Fruit fly (Drosophila melanogaster) whole organism, embryonic: ENCODE measurements around the gene CG14252.

Experiments used
- Atf-2 ChIP-seq: fragments of 200-800 bp; sonication (Bioruptor generic); optimal IDR thresholded peaks from 2 replicates; lab custom pipeline; 2016; ENCODE audit warnings: missing biosample characterization, missing genetic modification characterization
- CG10462 ChIP-seq: fragments of 200-800 bp; sonication (Bioruptor generic); optimal IDR thresholded peaks from 2 replicates; lab custom pipeline; 2016; ENCODE audit warnings: missing biosample characterization, missing genetic modification characterization
- CG11085 ChIP-seq: fragments of 200-800 bp; sonication (Bioruptor generic); IDR thresholded peaks from 2 replicates; pipeline ENCODE4 v1.3.6; 2022; ENCODE audit warnings: missing biosample characterization, missing genetic modification characterization
- CG12391 ChIP-seq: fragments of 200-800 bp; sonication (Bioruptor generic); optimal IDR thresholded peaks from 3 replicates; lab custom pipeline; 2018; ENCODE audit warnings: missing biosample characterization, mild to moderate bottlenecking, missing genetic modification characterization, moderate library complexity
- CG13424 ChIP-seq: fragments of 200-800 bp; sonication (Bioruptor generic); optimal IDR thresholded peaks from 2 replicates; lab custom pipeline; 2019; ENCODE audit warnings: missing biosample characterization, mild to moderate bottlenecking, missing genetic modification characterization, moderate library complexity
- CG14965 ChIP-seq: fragments of 200-800 bp; sonication (Bioruptor generic); optimal IDR thresholded peaks from 2 replicates; lab custom pipeline; 2016; ENCODE audit warnings: missing biosample characterization, missing genetic modification characterization, borderline replicate concordance
- CG1602 ChIP-seq: fragments of 200-800 bp; sonication (Bioruptor generic); optimal IDR thresholded peaks from 3 replicates; lab custom pipeline; 2016; ENCODE audit warnings: missing biosample characterization, missing genetic modification characterization
- CG16779 ChIP-seq: fragments of 200-800 bp; sonication (Bioruptor generic); IDR thresholded peaks from 2 replicates; pipeline ENCODE4 v1.3.6; 2022; ENCODE audit warnings: missing biosample characterization, missing genetic modification characterization
- CG18619 ChIP-seq: fragments of 200-800 bp; sonication (Bioruptor generic); optimal IDR thresholded peaks from 3 replicates; lab custom pipeline; 2017; ENCODE audit warnings: missing biosample characterization, mild to moderate bottlenecking, missing genetic modification characterization
- CG18764 ChIP-seq: fragments of 200-800 bp; sonication (Bioruptor generic); optimal IDR thresholded peaks from 3 replicates; lab custom pipeline; 2016; ENCODE audit warnings: missing biosample characterization, missing genetic modification characterization
- CG2129 ChIP-seq: fragments of 200-800 bp; sonication (Bioruptor generic); IDR thresholded peaks from 2 replicates; pipeline ENCODE4 v1.3.6; 2022; ENCODE audit warnings: missing biosample characterization, missing genetic modification characterization; ENCODE audit not compliant: partially characterized antibody
- CG31224 ChIP-seq: fragments of 200-800 bp; sonication (Bioruptor generic); IDR thresholded peaks from 2 replicates; pipeline ENCODE4 v1.3.6; 2022; ENCODE audit warnings: missing biosample characterization, missing genetic modification characterization
- CG3163 ChIP-seq: fragments of 200-800 bp; sonication (Bioruptor generic); optimal IDR thresholded peaks from 3 replicates; lab custom pipeline; 2016; ENCODE audit warnings: missing biosample characterization, missing genetic modification characterization
- CG3281 ChIP-seq: fragments of 200-800 bp; sonication (Bioruptor generic); optimal IDR thresholded peaks from 3 replicates; lab custom pipeline; 2017; ENCODE audit warnings: missing biosample characterization, mild to moderate bottlenecking, missing genetic modification characterization
- CG5180 ChIP-seq: fragments of 200-800 bp; sonication (Bioruptor generic); optimal IDR thresholded peaks from 3 replicates; lab custom pipeline; 2017; ENCODE audit warnings: missing biosample characterization, missing genetic modification characterization, mild to moderate bottlenecking, moderate library complexity, missing genetic modification reagents
- CG6683 ChIP-seq: fragments of 200-800 bp; sonication (Bioruptor generic); optimal IDR thresholded peaks from 2 replicates; lab custom pipeline; 2017; ENCODE audit warnings: missing biosample characterization, mild to moderate bottlenecking, missing genetic modification characterization, missing genetic modification reagents
- CG7786 ChIP-seq: fragments of 200-800 bp; sonication (Bioruptor generic); optimal IDR thresholded peaks from 2 replicates; lab custom pipeline; 2016; ENCODE audit warnings: missing biosample characterization, missing genetic modification characterization
- CG8290 ChIP-seq, 3 experiments: fragments of 200-800 bp; sonication (Bioruptor generic); optimal IDR thresholded peaks; 2 replicates each; lab custom pipeline; 2016 to 2019; ENCODE audit warnings: missing biosample characterization in 3 of 3, missing genetic modification characterization in 3 of 3, mild to moderate bottlenecking in 2 of 3, moderate library complexity in 1 of 3
- D19B ChIP-seq: fragments of 200-800 bp; sonication (Bioruptor generic); optimal IDR thresholded peaks from 2 replicates; lab custom pipeline; 2017; ENCODE audit warnings: missing biosample characterization, mild to moderate bottlenecking, missing genetic modification characterization
- Dll ChIP-seq: fragments of 200-800 bp; sonication (Bioruptor generic); IDR thresholded peaks from 4 replicates; pipeline ENCODE4 v1.3.6; 2022; ENCODE audit warnings: missing biosample characterization, missing genetic modification characterization; ENCODE audit not compliant: partially characterized antibody
- Ets65A ChIP-seq: fragments of 200-800 bp; sonication (Bioruptor generic); peaks from one replicate; lab custom pipeline; 2016; ENCODE audit warnings: missing biosample characterization, missing genetic modification characterization
- Ets97D ChIP-seq: fragments of 200-800 bp; sonication (Bioruptor generic); optimal IDR thresholded peaks from 3 replicates; lab custom pipeline; 2016; ENCODE audit warnings: missing biosample characterization, missing genetic modification characterization
- GATAe ChIP-seq: fragments of 200-800 bp; sonication (Bioruptor generic); conservative IDR thresholded peaks from 2 replicates; pipeline ENCODE4 v1.3.6; 2022; ENCODE audit warnings: missing biosample characterization, missing genetic modification characterization
- Hr51 ChIP-seq, 2 experiments: fragments of 200-800 bp; sonication (Bioruptor generic); optimal IDR thresholded peaks; 2 replicates in 1 of 2; 3 replicates in 1 of 2; lab custom pipeline; 2016 to 2018; ENCODE audit warnings: missing biosample characterization in 2 of 2, missing genetic modification characterization in 2 of 2, mild to moderate bottlenecking in 1 of 2, moderate library complexity in 1 of 2
- Meics ChIP-seq: fragments of 200-800 bp; sonication (Bioruptor generic); optimal IDR thresholded peaks from 2 replicates; lab custom pipeline; 2017; ENCODE audit warnings: missing biosample characterization, mild to moderate bottlenecking, missing genetic modification characterization
- Mes4 ChIP-seq: fragments of 200-800 bp; sonication (Bioruptor generic); optimal IDR thresholded peaks from 2 replicates; lab custom pipeline; 2016; ENCODE audit warnings: missing biosample characterization, missing genetic modification characterization
- NC2α ChIP-seq: fragments of 200-800 bp; sonication (Bioruptor generic); optimal IDR thresholded peaks from 2 replicates; lab custom pipeline; 2016; ENCODE audit warnings: missing biosample characterization, missing genetic modification characterization
- Rx ChIP-seq: fragments of 200-800 bp; sonication (Bioruptor generic); IDR thresholded peaks from 2 replicates; pipeline ENCODE4 v1.3.6; 2022; ENCODE audit warnings: missing biosample characterization, missing genetic modification characterization
- ab ChIP-seq: fragments of 200-800 bp; sonication (Bioruptor generic); optimal IDR thresholded peaks from 2 replicates; lab custom pipeline; 2016; ENCODE audit warnings: missing biosample characterization, missing genetic modification characterization
- al ChIP-seq: fragments of 200-800 bp; sonication (Bioruptor generic); IDR thresholded peaks from 2 replicates; pipeline ENCODE4 v1.3.6; 2022; ENCODE audit warnings: missing biosample characterization, missing genetic modification characterization
- bcd ChIP-seq: fragments of 200-800 bp; sonication (Bioruptor generic); optimal IDR thresholded peaks from 2 replicates; lab custom pipeline; 2017; ENCODE audit warnings: missing biosample characterization, mild to moderate bottlenecking, missing genetic modification characterization
- emc ChIP-seq: fragments of 200-800 bp; sonication (Bioruptor generic); optimal IDR thresholded peaks from 2 replicates; lab custom pipeline; 2016; ENCODE audit warnings: missing biosample characterization, missing genetic modification characterization
- grn ChIP-seq: fragments of 200-800 bp; sonication (Bioruptor generic); optimal IDR thresholded peaks from 3 replicates; lab custom pipeline; 2017; ENCODE audit warnings: missing biosample characterization, missing genetic modification characterization
- gsb-n ChIP-seq: fragments of 200-800 bp; sonication (Bioruptor generic); optimal IDR thresholded peaks from 3 replicates; lab custom pipeline; 2018; ENCODE audit warnings: missing biosample characterization, mild to moderate bottlenecking, missing genetic modification characterization
- gt ChIP-seq: fragments of 200-800 bp; sonication (Bioruptor generic); IDR thresholded peaks from 2 replicates; pipeline ENCODE4 v1.3.6; 2022; ENCODE audit warnings: missing biosample characterization, missing genetic modification characterization
- hkb ChIP-seq, 2 experiments: fragments of 200-800 bp in 1 of 2; fragments of >200 bp in 1 of 2; sonication (Bioruptor generic) in 1 of 2; IDR thresholded peaks in 1 of 2; optimal IDR thresholded peaks in 1 of 2; 2 replicates each; pipeline versions ENCODE4 v1.3.6 to Lab custom; 2017 to 2022; ENCODE audit warnings: missing biosample characterization in 1 of 2, missing genetic modification characterization in 1 of 2
- hth ChIP-seq: fragments of >200 bp; optimal IDR thresholded peaks from 2 replicates; lab custom pipeline; 2017; ENCODE audit warnings: inconsistent platforms
- ind ChIP-seq: fragments of 200-800 bp; sonication (Bioruptor generic); optimal IDR thresholded peaks from 3 replicates; lab custom pipeline; 2016; ENCODE audit warnings: missing biosample characterization, missing genetic modification characterization
- maf-S ChIP-seq: fragments of 200-800 bp; sonication (Bioruptor generic); optimal IDR thresholded peaks from 2 replicates; lab custom pipeline; 2016; ENCODE audit warnings: missing biosample characterization, missing genetic modification characterization
- mirr ChIP-seq: fragments of 200-800 bp; sonication (Bioruptor generic); optimal IDR thresholded peaks from 3 replicates; lab custom pipeline; 2018; ENCODE audit warnings: missing biosample characterization, mild to moderate bottlenecking, missing genetic modification characterization
- org-1 ChIP-seq: fragments of 200-800 bp; sonication (Bioruptor generic); optimal IDR thresholded peaks from 2 replicates; lab custom pipeline; 2017; ENCODE audit warnings: missing biosample characterization, missing genetic modification characterization
- prd ChIP-seq, 3 experiments: fragments of >200 bp in 2 of 3; fragments of 200-800 bp in 1 of 3; sonication (Bioruptor generic) in 1 of 3; optimal IDR thresholded peaks in 2 of 3; IDR thresholded peaks in 1 of 3; 2 replicates in 2 of 3; 3 replicates in 1 of 3; pipeline versions ENCODE4 v1.3.6 to Lab custom; 2017 to 2022; ENCODE audit warnings: missing biosample characterization in 1 of 3, missing genetic modification characterization in 1 of 3
- sd ChIP-seq: fragments of 200-800 bp; sonication (Bioruptor generic); optimal IDR thresholded peaks from 3 replicates; lab custom pipeline; 2018; ENCODE audit warnings: missing biosample characterization, mild to moderate bottlenecking, missing genetic modification characterization, moderate library complexity
- so ChIP-seq: fragments of 200-800 bp; sonication (Bioruptor generic); IDR thresholded peaks from 3 replicates; pipeline ENCODE4 v1.3.6; 2022; ENCODE audit warnings: missing biosample characterization, missing genetic modification characterization
- tgo ChIP-seq: fragments of 200-800 bp; sonication (Bioruptor generic); IDR thresholded peaks from 3 replicates; pipeline ENCODE4 v1.3.6; 2022; ENCODE audit warnings: missing biosample characterization, missing genetic modification characterization
- tx ChIP-seq: fragments of 200-800 bp; sonication (Bioruptor generic); optimal IDR thresholded peaks from 2 replicates; lab custom pipeline; 2016; ENCODE audit warnings: missing biosample characterization, missing genetic modification characterization
- vnd ChIP-seq: fragments of 200-800 bp; sonication (Bioruptor generic); IDR thresholded peaks from 3 replicates; pipeline ENCODE4 v1.3.6; 2022; ENCODE audit warnings: missing biosample characterization, missing genetic modification characterization; ENCODE audit not compliant: partially characterized antibody
- wdn ChIP-seq: fragments of 200-800 bp; sonication (Bioruptor generic); IDR thresholded peaks from 2 replicates; pipeline ENCODE4 v1.3.6; 2022; ENCODE audit warnings: missing biosample characterization, missing genetic modification characterization
- zen2 ChIP-seq: fragments of 200-800 bp; sonication (Bioruptor generic); IDR thresholded peaks from 3 replicates; pipeline ENCODE4 v1.3.6; 2022; ENCODE audit warnings: missing biosample characterization, missing genetic modification characterization; ENCODE audit not compliant: partially characterized antibody
- zf30C ChIP-seq: fragments of 200-800 bp; sonication (Bioruptor generic); optimal IDR thresholded peaks from 3 replicates; lab custom pipeline; 2018; ENCODE audit warnings: missing biosample characterization, mild to moderate bottlenecking, missing genetic modification characterization

The CG14252 gene

dm6 chr3R:26928424-26928823 lies 16.9 kb upstream of the CG14252 start (continued):
- TF ChIP-seq tgo: peak; percentile 34; the same call in 2 of the 3 replicates
- TF ChIP-seq CG18764 (GFP tag; lab: Kevin White, UChicago): no peak
- peak; percentile 15 for TF ChIP-seq CG1602 (GFP tag; lab: Kevin White, UChicago)
- no peak for TF ChIP-seq CG14965 (GFP tag; lab: Kevin White, UChicago)
- TF ChIP-seq zen2 (GFP tag; lab: Robert Waterston, UW): no peak
- TF ChIP-seq CG18619 (GFP tag; lab: Kevin White, UChicago): peak; percentile 17
- peak; percentile 30 for TF ChIP-seq CG5180 (GFP tag; lab: Kevin White, UChicago)
- peak; percentile 19 for TF ChIP-seq org-1 (GFP tag; lab: Kevin White, UChicago)
- no peak for TF ChIP-seq zf30C
- no peak for TF ChIP-seq grn (GFP tag; lab: Kevin White, UChicago)
- TF ChIP-seq Meics: peak; percentile 32
- TF ChIP-seq ab (GFP tag; lab: Kevin White, UChicago): no peak
- no peak for TF ChIP-seq gt (GFP tag; lab: Robert Waterston, UW)
- TF ChIP-seq CG3163 (GFP tag; lab: Kevin White, UChicago): no peak
- no peak for TF ChIP-seq Dll (GFP tag; lab: Robert Waterston, UW)
- no peak for TF ChIP-seq CG7786 (GFP tag; lab: Kevin White, UChicago)
- no peak for TF ChIP-seq hth
- TF ChIP-seq Mes4 (GFP tag; lab: Kevin White, UChicago): no peak
- 0 out of 2 replicates have a peak, but pooled peaks have one; percentile 20 for TF ChIP-seq Rx (GFP tag; lab: Robert Waterston, UW)
- no peak for TF ChIP-seq mirr (GFP tag; lab: Kevin White, UChicago)
- TF ChIP-seq CG10462 (GFP tag; lab: Kevin White, UChicago): no peak
- no peak for TF ChIP-seq vnd (GFP tag; lab: Robert Waterston, UW)
- 0 out of 2 replicates have a peak, but pooled peaks have one; percentile 7 for TF ChIP-seq al
- peak; percentile 39 for TF ChIP-seq gsb-n (tag; lab: Kevin White, UChicago)
- TF ChIP-seq Ets97D (GFP tag; lab: Kevin White, UChicago): no peak
- TF ChIP-seq sd (tag; lab: Kevin White, UChicago): peak; percentile 45
- no peak for TF ChIP-seq Atf-2
- no peak for TF ChIP-seq GATAe
- TF ChIP-seq Ets65A: no peak
- peak; percentile 22 for TF ChIP-seq bcd (GFP tag; lab: Kevin White, UChicago)
- TF ChIP-seq D19B (GFP tag; lab: Kevin White, UChicago): no peak
- TF ChIP-seq CG3281: peak; percentile 32
- TF ChIP-seq CG16779: no peak
- TF ChIP-seq CG6683 (GFP tag; lab: Kevin White, UChicago): peak; percentile 34
- no peak for TF ChIP-seq NC2α (GFP tag; lab: Kevin White, UChicago)
- TF ChIP-seq CG31224: no peak
- no peak for TF ChIP-seq CG11085 (GFP tag; lab: Robert Waterston, UW)
- TF ChIP-seq tx: no peak
- no peak for TF ChIP-seq CG2129 (GFP tag; lab: Robert Waterston, UW)
- peak; percentile 78 for TF ChIP-seq CG12391 (tag; lab: Kevin White, UChicago)
- peak; percentile 39 for TF ChIP-seq ind
- no peak for TF ChIP-seq prd (optimal IDR thresholded peaks at IDR 0.05; lab: Kevin White, UChicago)
- TF ChIP-seq prd (GFP tag; IDR thresholded peaks at IDR 0.05; lab: Robert Waterston, UW): peak; percentile 61; the same call in 2 of the 3 replicates
- TF ChIP-seq CG8290 (GFP tag; optimal IDR thresholded peaks at IDR 0.05; lab: Kevin White, UChicago): no peak
- peak in 1 of 2 experiments; percentile 69 for TF ChIP-seq CG8290 (tag; optimal IDR thresholded peaks at IDR 0.05; lab: Kevin White, UChicago)
- no peak for TF ChIP-seq emc (GFP tag; lab: Kevin White, UChicago)
- no peak for TF ChIP-seq so (GFP tag; lab: Robert Waterston, UW)
- TF ChIP-seq hkb (optimal IDR thresholded peaks at IDR 0.05; lab: Kevin White, UChicago): no peak
- TF ChIP-seq hkb (GFP tag; IDR thresholded peaks at IDR 0.05; lab: Robert Waterston, UW): peak; percentile 69; the same call in 1 of the 2 replicates
- TF ChIP-seq CG13424 (tag; lab: Kevin White, UChicago): peak; percentile 86
- TF ChIP-seq maf-S (GFP tag; lab: Kevin White, UChicago): no peak
- peak in 1 of 2 experiments; percentile 89 for TF ChIP-seq Hr51 (GFP tag; optimal IDR thresholded peaks at IDR 0.05; lab: Kevin White, UChicago)
- no peak for TF ChIP-seq wdn (GFP tag; lab: Robert Waterston, UW)
